Worm (Caenorhabditis elegans) whole organism, young adult: ENCODE data around the gene E02C12.19.
"Not testable (repeated sequence)": the region's sequence is repeated elsewhere in the genome, so short reads cannot be mapped to it uniquely, and the experiment has no call there.

Experiments
- B0019.2 ChIP-seq: fragments of 200-800 bp; sonication (Bioruptor generic); conservative IDR thresholded peaks from 2 replicates; pipeline ENCODE4 v1.3.6; 2022; ENCODE audit warnings: missing genetic modification reagents, missing genetic modification characterization, missing compliant biosample characterization
- C06A6.2 ChIP-seq: fragments of 200-800 bp; sonication (Bioruptor generic); conservative IDR thresholded peaks from 2 replicates; pipeline ENCODE4 v1.3.6; 2022; ENCODE audit warnings: missing genetic modification characterization, missing compliant biosample characterization
- D2030.7 ChIP-seq: fragments of 200-800 bp; sonication (Bioruptor generic); IDR thresholded peaks from 2 replicates; pipeline ENCODE4 v1.3.6; 2022; ENCODE audit warnings: missing genetic modification reagents, missing genetic modification characterization, missing compliant biosample characterization
- F22D6.2 ChIP-seq: sonication (generic microtip); optimal IDR thresholded peaks from 2 replicates; lab custom pipeline; 2016; ENCODE audit warnings: mild to moderate bottlenecking, missing genetic modification characterization, missing compliant biosample characterization
- F23B12.7 ChIP-seq: sonication (generic microtip); optimal IDR thresholded peaks from 2 replicates; lab custom pipeline; 2017; ENCODE audit warnings: missing genetic modification characterization, mild to moderate bottlenecking, missing compliant biosample characterization, antibody characterized with exemption, moderate library complexity; ENCODE audit not compliant: insufficient read depth
- K11D2.4 ChIP-seq: fragments of 200-800 bp; sonication (Bioruptor generic); IDR thresholded peaks from 2 replicates; pipeline ENCODE4 v1.3.6; 2022; ENCODE audit warnings: missing genetic modification reagents, missing genetic modification characterization, missing compliant biosample characterization
- K12H6.12 ChIP-seq: fragments of 200-800 bp; sonication (Bioruptor generic); optimal IDR thresholded peaks from 2 replicates; lab custom pipeline; 2018; ENCODE audit warnings: mild to moderate bottlenecking, missing genetic modification characterization, missing compliant biosample characterization
- T26A5.8 ChIP-seq: sonication (generic microtip); optimal IDR thresholded peaks from 2 replicates; lab custom pipeline; 2016; ENCODE audit warnings: missing genetic modification characterization, missing compliant biosample characterization
- Y67H2A.10 ChIP-seq: fragments of 200-800 bp; sonication (Bioruptor generic); conservative IDR thresholded peaks from 2 replicates; pipeline ENCODE4 v1.3.6; 2022; ENCODE audit warnings: missing genetic modification reagents, missing genetic modification characterization, missing compliant biosample characterization
- Y95B8A.8 ChIP-seq: fragments of 200-800 bp; sonication (Bioruptor generic); IDR thresholded peaks from 2 replicates; pipeline ENCODE4 v1.3.6; 2022; ENCODE audit warnings: missing genetic modification reagents, missing genetic modification characterization, missing compliant biosample characterization
- akir-1 ChIP-seq: fragments of 200-800 bp; sonication (Bioruptor generic); optimal IDR thresholded peaks from 2 replicates; lab custom pipeline; 2018; ENCODE audit warnings: mild to moderate bottlenecking, missing genetic modification characterization, moderate library complexity, missing compliant biosample characterization
- atf-7 ChIP-seq: sonication (generic microtip); optimal IDR thresholded peaks from 2 replicates; lab custom pipeline; 2017; ENCODE audit warnings: mild to moderate bottlenecking, missing genetic modification characterization, missing compliant biosample characterization
- athp-1 ChIP-seq: sonication (generic microtip); optimal IDR thresholded peaks from 2 replicates; lab custom pipeline; 2017; ENCODE audit warnings: mild to moderate bottlenecking, missing genetic modification characterization, missing compliant biosample characterization
- attf-5 ChIP-seq: fragments of 200-800 bp; sonication (Bioruptor generic); optimal IDR thresholded peaks from 2 replicates; lab custom pipeline; 2018; ENCODE audit warnings: mild to moderate bottlenecking, missing genetic modification characterization, missing compliant biosample characterization
- attf-6 ChIP-seq: fragments of 200-800 bp; sonication (Bioruptor generic); IDR thresholded peaks from 2 replicates; pipeline ENCODE4 v1.3.6; 2022; ENCODE audit warnings: missing genetic modification reagents, missing genetic modification characterization, missing compliant biosample characterization
- cebp-1 ChIP-seq, 2 experiments: fragments of 200-800 bp in 1 of 2; sonication (Bioruptor generic) in 1 of 2; sonication (generic microtip) in 1 of 2; IDR thresholded peaks in 1 of 2; optimal IDR thresholded peaks in 1 of 2; 2 replicates each; pipeline versions ENCODE4 v1.3.6 to Lab custom; 2017 to 2022; ENCODE audit warnings: missing compliant biosample characterization in 2 of 2, missing genetic modification characterization in 2 of 2, mild to moderate bottlenecking in 1 of 2, missing genetic modification reagents in 1 of 2, moderate library complexity in 1 of 2
- ceh-58 ChIP-seq: fragments of 200-800 bp; sonication (Bioruptor generic); IDR thresholded peaks from 2 replicates; pipeline ENCODE4 v1.3.6; 2022; ENCODE audit warnings: missing genetic modification characterization, missing compliant biosample characterization
- die-1 ChIP-seq: sonication (generic microtip); optimal IDR thresholded peaks from 2 replicates; lab custom pipeline; 2016; ENCODE audit warnings: missing genotype, mild to moderate bottlenecking, missing genetic modification characterization, missing compliant biosample characterization
- dpff-1 ChIP-seq: sonication (generic microtip); optimal IDR thresholded peaks from 2 replicates; lab custom pipeline; 2017; ENCODE audit warnings: mild to moderate bottlenecking, missing genetic modification characterization, missing compliant biosample characterization
- efl-1 ChIP-seq: fragments of 150-350 bp; optimal IDR thresholded peaks from 2 replicates; lab custom pipeline; 2014; ENCODE audit warnings: missing biosample characterization, missing genetic modification reagents, missing genetic modification characterization
- egrh-3 ChIP-seq: fragments of 200-800 bp; sonication (Bioruptor generic); IDR thresholded peaks from 2 replicates; pipeline ENCODE4 v1.3.6; 2022; ENCODE audit warnings: missing genetic modification reagents, missing genetic modification characterization, missing compliant biosample characterization
- ekl-4 ChIP-seq: fragments of 200-800 bp; sonication (Bioruptor generic); IDR thresholded peaks from 2 replicates; pipeline ENCODE4 v1.3.6; 2022; ENCODE audit warnings: missing genetic modification reagents, missing genetic modification characterization, missing compliant biosample characterization
- hlh-12 ChIP-seq: sonication (generic microtip); optimal IDR thresholded peaks from 2 replicates; lab custom pipeline; 2016; ENCODE audit warnings: missing genetic modification characterization, missing compliant biosample characterization
- hmg-1.2 ChIP-seq: fragments of 200-800 bp; sonication (Bioruptor generic); IDR thresholded peaks from 2 replicates; pipeline ENCODE4 v1.3.6; 2022; ENCODE audit warnings: missing genetic modification reagents, missing genetic modification characterization, missing compliant biosample characterization
- hmg-20 ChIP-seq: fragments of 200-800 bp; sonication (Bioruptor generic); IDR thresholded peaks from 2 replicates; pipeline ENCODE4 v1.3.6; 2022; ENCODE audit warnings: missing genetic modification reagents, missing genetic modification characterization, missing compliant biosample characterization
- hsf-1 ChIP-seq: fragments of 200-800 bp; sonication (Bioruptor generic); IDR thresholded peaks from 2 replicates; pipeline ENCODE4 v1.3.6; 2022; ENCODE audit warnings: missing genetic modification reagents, missing genetic modification characterization, missing compliant biosample characterization
- let-526 ChIP-seq: fragments of 200-800 bp; sonication (Bioruptor generic); IDR thresholded peaks from 2 replicates; pipeline ENCODE4 v1.3.6; 2022; ENCODE audit warnings: missing genetic modification reagents, missing genetic modification characterization, missing compliant biosample characterization
- let-607 ChIP-seq, 2 experiments: fragments of 200-800 bp in 1 of 2; sonication (Bioruptor generic) in 1 of 2; sonication (generic microtip) in 1 of 2; optimal IDR thresholded peaks; 2 replicates each; lab custom pipeline; 2016 to 2018; ENCODE audit warnings: mild to moderate bottlenecking in 2 of 2, missing compliant biosample characterization in 2 of 2, missing genetic modification characterization in 2 of 2, moderate library complexity in 2 of 2, missing genotype in 1 of 2
- lin-35 ChIP-seq, 3 experiments: fragments of 150-350 bp in 2 of 3; sonication (generic microtip) in 1 of 3; optimal IDR thresholded peaks; 2 replicates each; lab custom pipeline; 2014 to 2018; ENCODE audit warnings: missing biosample characterization in 3 of 3, missing genetic modification characterization in 3 of 3, missing genetic modification reagents in 3 of 3
- lin-40 ChIP-seq: sonication (generic microtip); optimal IDR thresholded peaks from 2 replicates; lab custom pipeline; 2016; ENCODE audit warnings: missing genetic modification characterization, mild to moderate bottlenecking, missing compliant biosample characterization, missing genotype, missing genetic modification reagents
- lsl-1 ChIP-seq: fragments of 200-800 bp; sonication (Bioruptor generic); optimal IDR thresholded peaks from 2 replicates; lab custom pipeline; 2018; ENCODE audit warnings: mild to moderate bottlenecking, missing genetic modification characterization, moderate library complexity, missing compliant biosample characterization
- lsy-27 ChIP-seq: sonication (generic microtip); optimal IDR thresholded peaks from 2 replicates; lab custom pipeline; 2017; ENCODE audit warnings: missing genetic modification characterization, mild to moderate bottlenecking, missing compliant biosample characterization, antibody characterized with exemption, missing genotype, borderline replicate concordance; ENCODE audit not compliant: insufficient read depth
- madf-6 ChIP-seq: fragments of 200-800 bp; sonication (Bioruptor generic); IDR thresholded peaks from 2 replicates; pipeline ENCODE4 v1.3.6; 2022; ENCODE audit warnings: missing genetic modification reagents, missing genetic modification characterization, missing compliant biosample characterization
- mxl-1 ChIP-seq: sonication (generic microtip); optimal IDR thresholded peaks from 2 replicates; lab custom pipeline; 2016; ENCODE audit warnings: missing genetic modification characterization, missing compliant biosample characterization
- nfya-1 ChIP-seq: sonication (generic microtip); optimal IDR thresholded peaks from 2 replicates; lab custom pipeline; 2017; ENCODE audit warnings: antibody characterized with exemption, missing compliant biosample characterization, missing genetic modification characterization, borderline replicate concordance; ENCODE audit not compliant: insufficient read depth
- nfyb-1 ChIP-seq: fragments of 200-800 bp; sonication (Bioruptor generic); IDR thresholded peaks from 2 replicates; pipeline ENCODE4 v1.3.6; 2022; ENCODE audit warnings: missing genetic modification reagents, missing genetic modification characterization, missing compliant biosample characterization
- nhr-120 ChIP-seq: fragments of 200-800 bp; sonication (Bioruptor generic); IDR thresholded peaks from 2 replicates; pipeline ENCODE4 v1.3.6; 2022; ENCODE audit warnings: missing genetic modification characterization, missing compliant biosample characterization
- nhr-27 ChIP-seq: fragments of 200-800 bp; sonication (Bioruptor generic); optimal IDR thresholded peaks from 2 replicates; lab custom pipeline; 2018; ENCODE audit warnings: mild to moderate bottlenecking, missing genetic modification characterization, moderate library complexity, missing compliant biosample characterization
- nhr-80 ChIP-seq: sonication (generic microtip); optimal IDR thresholded peaks from 2 replicates; lab custom pipeline; 2016; ENCODE audit warnings: missing genetic modification characterization, missing compliant biosample characterization
- rcor-1 ChIP-seq: fragments of 200-800 bp; sonication (Bioruptor generic); IDR thresholded peaks from 2 replicates; pipeline ENCODE4 v1.3.6; 2022; ENCODE audit warnings: missing genetic modification reagents, missing genetic modification characterization, missing compliant biosample characterization
- sdz-38 ChIP-seq: sonication (generic microtip); optimal IDR thresholded peaks from 2 replicates; lab custom pipeline; 2016; ENCODE audit warnings: missing genotype, missing genetic modification characterization, missing compliant biosample characterization
- snpc-4 ChIP-seq, 5 experiments: fragments of 150-350 bp in 1 of 5; sonication (generic microtip) in 4 of 5; optimal IDR thresholded peaks; 2 replicates each; lab custom pipeline; 2014 to 2018; ENCODE audit warnings: missing genetic modification characterization in 5 of 5, missing biosample characterization in 3 of 5, antibody characterized with exemption in 2 of 5, mild to moderate bottlenecking in 2 of 5, missing compliant biosample characterization in 2 of 5, missing genotype in 2 of 5, moderate library complexity in 2 of 5, missing genetic modification reagents in 1 of 5
- ztf-3 ChIP-seq: fragments of 200-800 bp; sonication (Bioruptor generic); optimal IDR thresholded peaks from 2 replicates; lab custom pipeline; 2018; ENCODE audit warnings: mild to moderate bottlenecking, missing genetic modification characterization, missing compliant biosample characterization
- ztf-6 ChIP-seq: fragments of 200-800 bp; sonication (Bioruptor generic); IDR thresholded peaks from 2 replicates; pipeline ENCODE4 v1.3.6; 2022; ENCODE audit warnings: missing genetic modification reagents, missing genetic modification characterization, missing compliant biosample characterization

E02C12.19 gene

ce11 chrV:9341814-9342213 is 34.5 kb downstream of the E02C12.19 start (continued):
- TF ChIP-seq Y67H2A.10 (GFP tag; lab: Robert Waterston, UW) (peak; percentile 68), K11D2.4 (GFP tag; lab: Robert Waterston, UW) (peak; percentile 91), nfyb-1 (peak; percentile 90), hmg-20 (peak; percentile 55; the same call in 1 of the 2 replicates), hmg-1.2 (peak; percentile 63), ceh-58 (GFP tag; lab: Robert Waterston, UW) (peak; percentile 87; the same call in 1 of the 2 replicates), rcor-1 (GFP tag; lab: Robert Waterston, UW) (peak; percentile 45; the same call in 1 of the 2 replicates), cebp-1 (GFP tag; IDR thresholded peaks at IDR 0.05; lab: Robert Waterston, UW) (peak; percentile 78), B0019.2 (GFP tag; lab: Robert Waterston, UW) (peak; percentile 59), C06A6.2 (GFP tag; lab: Robert Waterston, UW) (peak; percentile 90)
- not testable (repeated sequence) for TF ChIP-seq cebp-1 (tag; optimal IDR thresholded peaks at IDR 0.05; lab: Kevin White, UChicago)
- TF ChIP-seq, all 124 proteins: peak for 42; not testable (repeated sequence) for 82

ce11 chrV:9340318-9340717 is 36.0 kb downstream of the E02C12.19 start:
- TF ChIP-seq ztf-3 (GFP tag; lab: Kevin White, UChicago) = no peak
- peak; percentile 16 for TF ChIP-seq atf-7 (tag; lab: Kevin White, UChicago)
- no peak for TF ChIP-seq akir-1 (GFP tag; lab: Kevin White, UChicago)
- no peak for TF ChIP-seq athp-1 (tag; lab: Kevin White, UChicago)
- TF ChIP-seq efl-1 (GFP tag; lab: Kevin White, UChicago) = no peak
- TF ChIP-seq hlh-12 (tag; lab: Kevin White, UChicago) = no peak
- TF ChIP-seq egrh-3 (GFP tag; lab: Robert Waterston, UW) = no peak
- peak; percentile 88 for TF ChIP-seq Y95B8A.8
- TF ChIP-seq mxl-1 (tag; lab: Kevin White, UChicago) = peak; percentile 23
- TF ChIP-seq ekl-4 (GFP tag; lab: Robert Waterston, UW) = peak; percentile 75
- 0 out of 2 replicates have a peak, but pooled peaks have one; percentile 42 for TF ChIP-seq attf-6 (GFP tag; lab: Robert Waterston, UW)
- TF ChIP-seq lin-40 (tag; lab: Kevin White, UChicago) = no peak
- TF ChIP-seq nhr-120 = 0 out of 2 replicates have a peak, but pooled peaks have one; percentile 43
- peak; percentile 62 for TF ChIP-seq hmg-1.2
- peak; percentile 8 for TF ChIP-seq K12H6.12 (tag; lab: Kevin White, UChicago)
- TF ChIP-seq lin-35 (GFP tag; optimal IDR thresholded peaks at IDR 0.05; lab: Kevin White, UChicago) = peak in 1 of 3 experiments; percentile 49
- TF ChIP-seq die-1 (tag; lab: Kevin White, UChicago) = no peak
- TF ChIP-seq lsl-1 = no peak
- TF ChIP-seq cebp-1 (GFP tag; IDR thresholded peaks at IDR 0.05; lab: Robert Waterston, UW) = peak; percentile 70
- peak; percentile 62 for TF ChIP-seq cebp-1 (tag; optimal IDR thresholded peaks at IDR 0.05; lab: Kevin White, UChicago)
- no peak for TF ChIP-seq sdz-38 (tag; lab: Kevin White, UChicago)
- peak; percentile 61 for TF ChIP-seq madf-6 (GFP tag; lab: Robert Waterston, UW)
- no peak for TF ChIP-seq F23B12.7 (tag; lab: Kevin White, UChicago)
- TF ChIP-seq let-526 (GFP tag; lab: Robert Waterston, UW) = no peak
- TF ChIP-seq ztf-6 (GFP tag; lab: Robert Waterston, UW) = no peak
- TF ChIP-seq Y67H2A.10 (GFP tag; lab: Robert Waterston, UW) = 0 out of 2 replicates have a peak, but pooled peaks have one; percentile 24
- TF ChIP-seq snpc-4 (GFP tag; optimal IDR thresholded peaks at IDR 0.05; lab: Kevin White, UChicago) = no peak
- TF ChIP-seq snpc-4 (tag; optimal IDR thresholded peaks at IDR 0.05; lab: Kevin White, UChicago) = no peak
- TF ChIP-seq T26A5.8 (tag; lab: Kevin White, UChicago) = no peak
- TF ChIP-seq lsy-27 (tag; lab: Kevin White, UChicago) = no peak
- TF ChIP-seq nfya-1 (tag; lab: Kevin White, UChicago) = no peak
- no peak for TF ChIP-seq nhr-80 (tag; lab: Kevin White, UChicago)
- TF ChIP-seq F22D6.2 (tag; lab: Kevin White, UChicago) = no peak
- peak; percentile 26; the same call in 1 of the 2 replicates for TF ChIP-seq D2030.7 (GFP tag; lab: Robert Waterston, UW)
- TF ChIP-seq ceh-58 (GFP tag; lab: Robert Waterston, UW) = 0 out of 2 replicates have a peak, but pooled peaks have one; percentile 86
- TF ChIP-seq nhr-27 (tag; lab: Kevin White, UChicago) = no peak
- TF ChIP-seq attf-5 (GFP tag; lab: Kevin White, UChicago) = no peak
- TF ChIP-seq let-607 (tag; optimal IDR thresholded peaks at IDR 0.05; lab: Kevin White, UChicago) = no peak
- peak; percentile 59; the same call in 1 of the 2 replicates for TF ChIP-seq hsf-1 (GFP tag; lab: Robert Waterston, UW)
- TF ChIP-seq dpff-1 = no peak
